Worm (Caenorhabditis elegans) whole organism, L4/young adult: ENCODE results near the gene nhx-3.

Experiments
- W03F9.2 ChIP-seq: fragments of 150-350 bp; optimal IDR thresholded peaks from 2 replicates; lab custom pipeline; 2014; ENCODE audit warnings: missing biosample characterization, missing genetic modification characterization
- dao-5 ChIP-seq: sonication (generic microtip); optimal IDR thresholded peaks from 2 replicates; lab custom pipeline; 2016; ENCODE audit warnings: missing genotype, missing genetic modification characterization, moderate library complexity, missing compliant biosample characterization
- him-1 ChIP-seq: sonication (generic microtip); optimal IDR thresholded peaks from 2 replicates; lab custom pipeline; 2016; ENCODE audit warnings: missing genotype, missing genetic modification reagents, missing genetic modification characterization, missing compliant biosample characterization

ce11 chrV:7532947-7533346 lies 12.4 kb downstream of the nhx-3 start, which contains the start of gene C54F6.3:
- TF ChIP-seq W03F9.2 (tag; lab: Kevin White, UChicago) (no peak), dao-5 (tag; lab: Kevin White, UChicago) (no peak), him-1 (tag; lab: Kevin White, UChicago) (no peak)
